Worm (Caenorhabditis elegans): Measurements from ENCODE around the gene F25G6.9.
A peak's percentile ranks its signal among the peaks of the same experiment; 100 is the strongest.

The F25G6.9 gene

DNA sequence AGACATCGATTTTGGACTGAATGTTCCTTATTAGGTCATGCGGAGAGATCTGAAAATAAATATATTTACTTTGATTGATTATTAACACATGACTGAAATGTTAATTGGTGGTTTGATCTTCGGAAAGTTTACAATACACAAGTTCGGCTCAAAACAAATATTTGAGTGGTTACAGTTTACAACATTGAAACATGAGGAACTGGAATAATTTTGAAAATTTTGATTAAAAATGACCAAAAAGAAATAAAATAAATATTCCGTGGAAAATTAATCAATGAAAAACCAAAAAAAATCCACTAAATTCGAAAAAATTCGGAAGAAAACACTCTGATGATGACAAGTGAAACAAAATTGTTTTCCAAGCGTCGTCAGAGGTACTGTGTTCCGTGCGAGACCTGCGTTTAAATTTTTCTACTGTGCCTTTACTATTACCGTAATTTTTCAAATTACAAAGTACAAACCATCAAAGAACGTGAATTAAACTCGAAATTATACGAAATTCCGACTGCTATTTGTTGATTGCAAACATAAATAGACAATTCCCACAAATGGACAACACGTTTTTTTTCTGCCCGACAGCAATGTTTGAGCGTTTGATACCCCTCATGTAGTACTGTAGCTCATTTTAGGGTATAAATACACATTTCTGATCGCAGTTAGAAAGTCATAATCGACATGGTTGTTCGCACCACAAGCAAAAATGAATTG is 48.8 kb downstream of the F25G6.9 start, which contains the start of the genes F45F2.11 and otpl-7:
F45F2.11 (minus strand) TSS at position 51 of the 708 bp plus-strand sequence.
otpl-7 (plus strand) TSS at position 658 of the 708 bp plus-strand sequence.
- TF ChIP-seq Y22D7AL.16 (tag; optimal IDR thresholded peaks at IDR 0.05) = no peak
- TF ChIP-seq ceh-24 (tag; optimal IDR thresholded peaks at IDR 0.05) = no peak
- no peak for TF ChIP-seq ceh-22 (tag; optimal IDR thresholded peaks at IDR 0.05)
- TF ChIP-seq pag-3 (tag; optimal IDR thresholded peaks at IDR 0.05; ENCODE audit: borderline replicate concordance) = no peak
- no peak for TF ChIP-seq ets-4 (tag; optimal IDR thresholded peaks at IDR 0.05)
- no peak for TF ChIP-seq rnt-1 (tag; optimal IDR thresholded peaks at IDR 0.05)
- no peak for TF ChIP-seq K09A11.1 (tag; optimal IDR thresholded peaks at IDR 0.05; ENCODE audit: insufficient read depth)
- no peak for TF ChIP-seq ceh-9 (tag; optimal IDR thresholded peaks at IDR 0.05)
- no peak for TF ChIP-seq odd-2 (tag; optimal IDR thresholded peaks at IDR 0.05)
- no peak for TF ChIP-seq ztf-16 (tag; optimal IDR thresholded peaks at IDR 0.05)

DNA sequence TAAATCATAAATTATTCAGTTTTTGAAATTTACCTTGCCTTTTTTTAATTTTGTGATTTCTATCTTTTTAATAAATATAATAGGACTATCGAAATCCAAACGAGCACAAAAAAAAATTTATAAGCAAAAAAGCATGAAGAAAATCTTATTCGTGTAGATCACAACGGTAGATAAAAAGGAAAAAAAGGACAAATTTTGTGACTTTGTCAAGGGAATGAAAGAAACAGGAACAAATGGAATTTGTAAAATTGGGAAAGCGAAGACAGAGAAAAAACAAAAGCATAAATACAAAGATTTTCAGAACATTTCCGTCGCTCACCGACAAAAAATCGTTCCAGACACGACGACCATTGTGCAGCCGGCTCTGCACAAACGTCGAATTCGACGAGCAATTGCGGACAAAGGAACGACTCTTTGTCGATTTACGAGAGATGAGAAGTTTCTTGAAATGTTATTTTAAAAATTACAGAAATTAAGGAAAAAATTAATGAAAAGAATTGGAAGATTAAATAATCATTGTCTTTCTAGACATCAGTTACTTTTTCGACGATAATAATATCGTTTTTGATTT is 50.9 kb downstream of the F25G6.9 start, which contains the start of gene F45F2.10:
F45F2.10 (minus strand) TSS at position 51 of the 571 bp plus-strand sequence.
- TF ChIP-seq ceh-45 (GFP tag; IDR thresholded peaks at IDR 0.05) (no peak), ceh-14 (tag; optimal IDR thresholded peaks at IDR 0.05) (no peak), sox-2 (GFP tag; IDR thresholded peaks at IDR 0.05) (peak; percentile 12; the same call in 1 of the 2 replicates), nhr-232 (tag; optimal IDR thresholded peaks at IDR 0.05) (no peak), che-1 (tag; optimal IDR thresholded peaks at IDR 0.05) (no peak)

DNA sequence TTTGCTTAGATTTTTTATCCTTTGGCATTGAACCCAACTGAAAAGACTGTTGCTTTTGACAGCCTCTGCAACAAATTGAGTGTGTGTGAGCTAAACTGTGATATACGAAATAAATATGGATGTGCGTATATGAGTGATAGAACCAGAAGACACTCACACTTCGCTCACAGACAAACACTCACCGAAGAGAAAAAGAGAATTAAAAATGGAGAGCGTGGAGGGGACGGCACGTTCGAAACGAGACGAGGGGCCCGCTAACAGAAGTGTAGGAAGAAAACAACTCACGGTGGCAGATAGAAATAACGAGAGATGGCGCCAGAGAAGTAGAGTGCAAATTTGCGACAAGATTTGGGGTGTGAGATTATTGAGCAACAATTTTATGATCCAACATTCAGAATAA is 51.5 kb downstream of the F25G6.9 start:
- TF ChIP-seq ceh-22 (tag; optimal IDR thresholded peaks at IDR 0.05) (no peak), ztf-16 (tag; optimal IDR thresholded peaks at IDR 0.05) (no peak), ahr-1 (tag; optimal IDR thresholded peaks at IDR 0.05) (no peak), ceh-6 (GFP tag; optimal IDR thresholded peaks at IDR 0.05) (no peak), dmd-4 (tag; optimal IDR thresholded peaks at IDR 0.05; ENCODE audit: borderline replicate concordance) (no peak), fax-1 (tag; optimal IDR thresholded peaks at IDR 0.05) (no peak), odd-2 (tag; optimal IDR thresholded peaks at IDR 0.05) (no peak), sdc-2 (tag; optimal IDR thresholded peaks at IDR 0.05) (no peak), eyg-1 (tag; optimal IDR thresholded peaks at IDR 0.05) (no peak), madf-2 (tag; optimal IDR thresholded peaks at IDR 0.05) (no peak), ceh-31 (tag; optimal IDR thresholded peaks at IDR 0.05) (no peak), C38D4.7 (GFP tag; optimal IDR thresholded peaks at IDR 0.05) (no peak), hlh-6 (tag; optimal IDR thresholded peaks at IDR 0.05) (no peak), syd-9 (tag; optimal IDR thresholded peaks at IDR 0.05) (no peak), fkh-6 (tag; optimal IDR thresholded peaks at IDR 0.05) (no peak), nhr-11 (tag; optimal IDR thresholded peaks at IDR 0.05) (no peak), ceh-14 (tag; optimal IDR thresholded peaks at IDR 0.05) (no peak), gmeb-2 (tag; optimal IDR thresholded peaks at IDR 0.05) (no peak), C08G9.2 (tag; optimal IDR thresholded peaks at IDR 0.05) (no peak), pag-3 (tag; optimal IDR thresholded peaks at IDR 0.05; ENCODE audit: borderline replicate concordance) (no peak)

DNA sequence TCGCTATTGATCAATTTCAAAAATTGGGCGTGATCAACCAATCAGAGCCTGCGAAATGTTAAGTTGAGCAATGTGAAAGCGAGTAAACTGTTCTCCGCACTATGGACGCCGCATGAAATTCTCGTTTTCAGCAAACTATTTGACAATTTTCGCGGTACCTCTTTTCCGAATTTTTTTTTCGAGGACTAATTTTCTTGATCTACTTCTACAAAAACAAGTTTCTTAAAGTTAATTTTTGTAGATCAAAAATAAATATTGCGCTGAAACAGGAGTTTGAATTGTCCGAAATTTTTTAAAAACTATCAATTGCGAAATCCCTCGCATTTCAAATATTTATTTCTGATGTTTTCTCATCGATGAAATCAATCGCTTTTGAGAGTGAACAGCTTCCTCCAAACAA is 52.1 kb downstream of the F25G6.9 start:
- TF ChIP-seq ceh-31 (tag; optimal IDR thresholded peaks at IDR 0.05) (no peak), hlh-6 (tag; optimal IDR thresholded peaks at IDR 0.05) (no peak), tbx-2 (tag; optimal IDR thresholded peaks at IDR 0.05) (no peak), lin-11 (tag; optimal IDR thresholded peaks at IDR 0.05) (no peak), dve-1 (tag; optimal IDR thresholded peaks at IDR 0.05) (no peak), pax-1 (tag; optimal IDR thresholded peaks at IDR 0.05) (no peak), ceh-24 (tag; optimal IDR thresholded peaks at IDR 0.05) (no peak), elt-4 (tag; optimal IDR thresholded peaks at IDR 0.05) (no peak), eyg-1 (tag; optimal IDR thresholded peaks at IDR 0.05) (no peak), unc-42 (tag; optimal IDR thresholded peaks at IDR 0.05) (no peak), ceh-14 (tag; optimal IDR thresholded peaks at IDR 0.05) (no peak), K02D7.2 (tag; optimal IDR thresholded peaks at IDR 0.05) (no peak), ceh-18 (tag; optimal IDR thresholded peaks at IDR 0.05) (no peak), sox-2 (GFP tag; IDR thresholded peaks at IDR 0.05) (no peak), sdc-2 (tag; optimal IDR thresholded peaks at IDR 0.05) (no peak)
